Worm (Caenorhabditis elegans): ENCODE data around the gene M01F1.4.

Gene M01F1.4

DNA sequence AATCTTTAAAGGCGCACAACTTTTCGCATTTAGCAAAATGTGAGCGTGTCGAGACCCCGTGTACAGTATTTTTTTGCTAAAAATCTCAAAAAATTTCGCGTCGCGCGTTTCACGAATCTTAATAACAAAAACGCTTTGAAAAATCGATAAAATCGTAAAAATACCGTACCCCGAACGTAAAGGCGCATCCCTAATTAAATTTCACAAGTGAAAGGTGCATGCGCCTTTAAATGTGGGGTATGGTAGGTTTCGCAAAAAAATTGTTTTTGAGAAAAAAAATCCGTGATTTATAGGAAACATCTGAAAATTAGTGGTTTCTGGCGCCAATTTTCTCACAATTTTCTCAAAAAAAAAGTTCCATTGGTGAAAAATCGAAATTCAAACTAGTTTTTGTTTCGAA lies 24.4 kb upstream of the M01F1.4 start (continued):
- TF ChIP-seq madf-6 (GFP tag; IDR thresholded peaks at IDR 0.05) (peak; percentile 82), rpc-1 (optimal IDR thresholded peaks at IDR 0.05) (no peak), rpc-1 (tag; optimal IDR thresholded peaks at IDR 0.05) (no peak), K11D2.4 (GFP tag; IDR thresholded peaks at IDR 0.05) (no peak), lag-1 (GFP tag; IDR thresholded peaks at IDR 0.05) (no peak), dpff-1 (tag; optimal IDR thresholded peaks at IDR 0.05) (no peak), chd-7 (tag; optimal IDR thresholded peaks at IDR 0.05) (no peak), D2030.7 (GFP tag; IDR thresholded peaks at IDR 0.05) (0 out of 2 replicates have a peak, but pooled peaks have one; percentile 37), attf-5 (GFP tag; optimal IDR thresholded peaks at IDR 0.05) (no peak), lin-26 (GFP tag; IDR thresholded peaks at IDR 0.05) (no peak), bed-2 (GFP tag; IDR thresholded peaks at IDR 0.05) (no peak), pbrm-1 (GFP tag; IDR thresholded peaks at IDR 0.05) (0 out of 2 replicates have a peak, but pooled peaks have one; percentile 27), ztf-6 (GFP tag; IDR thresholded peaks at IDR 0.05) (no peak), F57A8.1 (GFP tag; optimal IDR thresholded peaks at IDR 0.05) (no peak), mxl-1 (tag; optimal IDR thresholded peaks at IDR 0.05) (no peak), ztf-28 (GFP tag; IDR thresholded peaks at IDR 0.05) (no peak), F39B2.1 (GFP tag; IDR thresholded peaks at IDR 0.05) (no peak), mcd-1 (GFP tag; IDR thresholded peaks at IDR 0.05) (no peak), zfh-2 (GFP tag; conservative IDR thresholded peaks at IDR 0.05) (no peak), efl-1 (GFP tag; optimal IDR thresholded peaks at IDR 0.05) (no peak), T07F8.4 (tag; optimal IDR thresholded peaks at IDR 0.05) (no peak), ztf-3 (GFP tag; optimal IDR thresholded peaks at IDR 0.05) (no peak), gei-17 (GFP tag; optimal IDR thresholded peaks at IDR 0.05) (no peak), snpc-4 (GFP tag; optimal IDR thresholded peaks at IDR 0.05) (no peak), snpc-4 (tag; optimal IDR thresholded peaks at IDR 0.05) (no peak), egrh-3 (GFP tag; IDR thresholded peaks at IDR 0.05) (no peak), nfya-2 (GFP tag; IDR thresholded peaks at IDR 0.05) (no peak), egl-18 (GFP tag; IDR thresholded peaks at IDR 0.05) (no peak)

DNA sequence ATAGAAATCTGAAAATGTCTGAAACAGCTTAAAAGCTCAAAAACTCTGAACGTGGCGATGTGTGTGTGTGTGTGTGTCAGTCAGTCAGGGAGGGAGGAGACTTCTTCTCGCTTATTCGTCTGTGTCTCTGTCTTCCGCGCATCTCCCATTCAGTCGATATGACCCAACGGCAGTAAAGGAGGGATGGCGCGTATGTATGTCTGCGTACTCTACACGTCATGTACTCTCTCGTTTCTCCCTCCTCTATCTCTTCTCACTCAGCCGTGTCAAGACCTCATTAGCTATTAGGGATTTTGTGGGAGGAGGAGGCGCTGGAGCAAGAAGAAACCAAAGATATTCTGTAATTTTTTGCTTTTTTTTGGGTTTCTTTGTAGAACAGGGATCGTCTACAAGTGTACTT lies 22.2 kb upstream of the M01F1.4 start:
- TF ChIP-seq ceh-27 (GFP tag; optimal IDR thresholded peaks at IDR 0.05) (peak; percentile 48), sea-2 (GFP tag; IDR thresholded peaks at IDR 0.05) (no peak), lin-26 (GFP tag; IDR thresholded peaks at IDR 0.05) (no peak; the same call in 1 of the 2 replicates), unc-62 (GFP tag; optimal IDR thresholded peaks at IDR 0.05) (peak; percentile 55), cebp-1 (GFP tag; IDR thresholded peaks at IDR 0.05) (no peak), cebp-1 (tag; optimal IDR thresholded peaks at IDR 0.05) (peak; percentile 40), F10E7.11 (tag; optimal IDR thresholded peaks at IDR 0.05) (no peak), ceh-58 (GFP tag; IDR thresholded peaks at IDR 0.05) (no peak), tlf-1 (GFP tag; optimal IDR thresholded peaks at IDR 0.05) (no peak), nhr-179 (tag; optimal IDR thresholded peaks at IDR 0.05) (no peak), lin-40 (tag; optimal IDR thresholded peaks at IDR 0.05) (peak; percentile 41), nfyb-1 (GFP tag; IDR thresholded peaks at IDR 0.05) (0 out of 2 replicates have a peak, but pooled peaks have one; percentile 19), rec-8 (tag; optimal IDR thresholded peaks at IDR 0.05) (no peak), hmg-1.2 (GFP tag; IDR thresholded peaks at IDR 0.05) (peak; percentile 89), zfh-2 (GFP tag; conservative IDR thresholded peaks at IDR 0.05) (peak; percentile 46; the same call in 1 of the 2 replicates), mcd-1 (GFP tag; IDR thresholded peaks at IDR 0.05) (0 out of 2 replicates have a peak, but pooled peaks have one; percentile 24), zim-3 (tag; optimal IDR thresholded peaks at IDR 0.05) (no peak), attf-3 (GFP tag; conservative IDR thresholded peaks at IDR 0.05) (no peak), K12H6.12 (tag; optimal IDR thresholded peaks at IDR 0.05) (peak; percentile 33), attf-5 (GFP tag; optimal IDR thresholded peaks at IDR 0.05) (peak; percentile 28), pbrm-1 (GFP tag; IDR thresholded peaks at IDR 0.05) (no peak)
